Fruit fly (Drosophila melanogaster): ENCODE data around the gene CG11899.
A peak's percentile ranks its signal among the peaks of the same experiment; 100 is the strongest.

Gene CG11899

DNA sequence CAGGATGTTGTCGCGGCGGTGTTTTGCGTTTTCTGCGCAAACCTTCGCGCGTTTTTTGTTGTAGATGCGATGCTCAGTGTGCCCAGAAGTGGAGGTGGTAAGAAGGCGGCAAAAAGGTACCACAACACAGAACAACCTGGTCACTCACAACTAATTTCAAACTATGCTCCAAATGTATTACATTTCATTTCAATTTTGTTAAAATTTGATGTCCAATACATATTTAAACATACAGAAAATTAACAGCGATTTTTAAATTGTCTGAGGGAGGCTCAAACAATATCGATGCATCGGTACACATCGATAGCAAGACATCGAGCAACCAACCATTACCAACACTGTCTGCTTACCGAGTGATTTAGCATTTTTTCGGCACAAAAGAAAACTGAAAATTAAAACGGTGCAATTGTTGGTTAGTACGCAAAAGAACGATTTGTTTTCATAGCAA lies 47.0 kb upstream of the CG11899 start, which contains the start of the genes Slbp and Rpn2 (continued):
- TF ChIP-seq BEAF-32 (GFP tag; optimal IDR thresholded peaks at IDR 0.05) (peak; percentile 97), H15 (GFP tag; IDR thresholded peaks at IDR 0.05) (no peak), CG13894 (tag; optimal IDR thresholded peaks at IDR 0.05) (no peak), fd3F (GFP tag; optimal IDR thresholded peaks at IDR 0.05) (no peak), Drgx (GFP tag; IDR thresholded peaks at IDR 0.05) (no peak), CG8290 (GFP tag; optimal IDR thresholded peaks at IDR 0.05) (peak; percentile 54), CG8290 (tag; optimal IDR thresholded peaks at IDR 0.05) (peak in 1 of 2 experiments; percentile 64), CG6175 (GFP tag; IDR thresholded peaks at IDR 0.05) (no peak), peb (GFP tag; IDR thresholded peaks at IDR 0.05) (no peak), CG9932 (GFP tag; IDR thresholded peaks at IDR 0.05) (peak; percentile 74), CG5245 (GFP tag; optimal IDR thresholded peaks at IDR 0.05) (no peak), stwl (tag; optimal IDR thresholded peaks at IDR 0.05) (peak; percentile 94), Mes4 (GFP tag; optimal IDR thresholded peaks at IDR 0.05) (no peak), CG13296 (GFP tag; optimal IDR thresholded peaks at IDR 0.05) (peak; percentile 15), CG10979 (tag; optimal IDR thresholded peaks at IDR 0.05) (peak; percentile 13), D (optimal IDR thresholded peaks at IDR 0.05) (no peak), D (GFP tag; optimal IDR thresholded peaks at IDR 0.05) (no peak), CG18011 (GFP tag; optimal IDR thresholded peaks at IDR 0.05) (peak; percentile 30), CG7745 (tag; optimal IDR thresholded peaks at IDR 0.05) (no peak), esg (GFP tag; conservative IDR thresholded peaks at IDR 0.05) (no peak), CG8944 (GFP tag; optimal IDR thresholded peaks at IDR 0.05) (peak; percentile 7), ewg (GFP tag; optimal IDR thresholded peaks at IDR 0.05) (peak; percentile 74), HLH4C (GFP tag; IDR thresholded peaks at IDR 0.05; ENCODE audit: partially characterized antibody) (peak; percentile 89), Scr (GFP tag; IDR thresholded peaks at IDR 0.05; ENCODE audit: partially characterized antibody) (peak; percentile 94), CG8478 (optimal IDR thresholded peaks at IDR 0.05) (no peak), CG11723 (GFP tag; optimal IDR thresholded peaks at IDR 0.05) (no peak), grau (tag; optimal IDR thresholded peaks at IDR 0.05) (peak; percentile 50), CG17802 (tag; optimal IDR thresholded peaks at IDR 0.05) (no peak), CG30431 (GFP tag; optimal IDR thresholded peaks at IDR 0.05) (no peak), kah (GFP tag; optimal IDR thresholded peaks at IDR 0.05) (no peak), Dad (GFP tag; optimal IDR thresholded peaks at IDR 0.05) (peak; percentile 48), bcd (GFP tag; optimal IDR thresholded peaks at IDR 0.05) (peak; percentile 28), CG3281 (GFP tag; optimal IDR thresholded peaks at IDR 0.05) (peak; percentile 20), CG7987 (GFP tag; optimal IDR thresholded peaks at IDR 0.05) (no peak), CG11560 (tag; IDR thresholded peaks at IDR 0.05) (no peak), tx (GFP tag; optimal IDR thresholded peaks at IDR 0.05) (peak; percentile 35), CG10959 (GFP tag; IDR thresholded peaks at IDR 0.05) (no peak), chn (GFP tag; optimal IDR thresholded peaks at IDR 0.05) (peak; percentile 43), CG3407 (GFP tag; optimal IDR thresholded peaks at IDR 0.05) (no peak), toy (GFP tag; IDR thresholded peaks at IDR 0.05) (no peak), Tbp (GFP tag; optimal IDR thresholded peaks at IDR 0.05) (no peak), TFAM (GFP tag; optimal IDR thresholded peaks at IDR 0.05) (no peak), CG13287 (GFP tag; IDR thresholded peaks at IDR 0.05; ENCODE audit: partially characterized antibody) (peak; percentile 98), croc (GFP tag; conservative IDR thresholded peaks at IDR 0.05) (no peak), aop (GFP tag; IDR thresholded peaks at IDR 0.05) (no peak), wdn (GFP tag; IDR thresholded peaks at IDR 0.05) (no peak), dmrt99B (tag; optimal IDR thresholded peaks at IDR 0.05) (no peak), ind (GFP tag; optimal IDR thresholded peaks at IDR 0.05) (peak; percentile 19), Dp (GFP tag; optimal IDR thresholded peaks at IDR 0.05) (peak; percentile 74), ro (GFP tag; IDR thresholded peaks at IDR 0.05) (no peak), sima (GFP tag; optimal IDR thresholded peaks at IDR 0.05) (no peak), klu (GFP tag; IDR thresholded peaks at IDR 0.05) (no peak), Abd-B (GFP tag; optimal IDR thresholded peaks at IDR 0.05) (no peak)

Measured in whole organism, embryonic.